Worm (Caenorhabditis elegans): ENCODE measurements around the gene Y57G11C.36.

Y57G11C.36 gene

DNA sequence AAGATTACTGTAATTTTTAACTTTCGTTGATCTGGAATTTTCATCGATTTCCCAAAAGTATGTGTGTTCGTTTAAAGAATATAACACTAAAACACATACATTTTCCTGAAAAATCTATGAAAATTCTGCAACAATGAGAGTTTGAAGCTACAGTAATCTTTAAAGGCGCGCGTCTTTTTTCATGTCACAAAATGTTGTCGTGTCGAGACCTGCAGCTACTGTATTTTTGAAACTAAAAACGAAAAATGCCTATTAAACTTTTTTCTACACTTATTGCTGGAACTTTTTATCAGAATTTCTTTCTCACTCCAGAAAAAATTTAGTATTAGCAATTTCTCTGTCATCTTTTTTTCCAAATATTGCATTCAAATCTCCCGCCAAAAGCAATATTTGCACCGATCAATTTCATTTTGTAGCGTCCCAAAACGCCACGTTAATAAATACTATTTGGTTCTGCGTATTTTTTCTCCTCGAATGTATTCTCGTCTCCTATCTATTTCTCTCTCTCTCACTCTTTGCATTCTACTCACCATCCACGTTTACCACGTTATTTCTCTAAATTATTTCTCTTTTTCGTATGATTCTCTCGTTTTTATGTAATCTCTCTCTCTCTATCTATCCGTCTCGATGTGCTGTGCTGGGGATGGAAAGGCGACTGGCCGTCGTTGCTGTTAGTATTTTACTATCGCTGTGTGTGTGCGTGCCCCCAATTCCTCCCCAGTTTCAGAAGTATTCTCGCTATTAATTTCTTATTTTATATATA lies 13.0 kb upstream of the Y57G11C.36 start, which contains the start of gene melo-1:
melo-1 (plus strand) TSS at position 658 of the 763 bp plus-strand sequence.
- TF ChIP-seq unc-55 (GFP tag; optimal IDR thresholded peaks at IDR 0.05) (peak; percentile 42), lin-11 (tag; optimal IDR thresholded peaks at IDR 0.05) (no peak), unc-42 (tag; optimal IDR thresholded peaks at IDR 0.05) (peak; percentile 51), ceh-19 (GFP tag; optimal IDR thresholded peaks at IDR 0.05) (peak; percentile 11), nfya-1 (tag; optimal IDR thresholded peaks at IDR 0.05) (peak; percentile 60)

DNA sequence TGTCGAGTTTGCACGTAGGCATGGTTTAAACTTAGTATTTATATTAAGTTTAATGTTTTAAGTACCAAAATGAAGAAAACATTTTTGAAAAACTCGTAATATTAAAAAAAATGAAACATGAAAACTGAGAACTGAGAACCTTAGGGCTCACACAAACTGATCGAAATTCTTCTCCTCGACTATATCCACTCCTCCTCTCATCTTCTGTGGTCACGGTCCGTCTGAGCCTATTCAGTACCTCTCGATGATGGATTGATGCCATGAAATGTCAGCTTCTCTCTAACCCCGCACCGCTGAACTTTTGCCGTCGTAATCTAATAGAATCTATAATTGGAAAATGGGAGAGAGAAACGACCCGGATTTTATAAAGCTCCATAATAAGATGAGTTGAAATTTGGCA lies 10.9 kb upstream of the Y57G11C.36 start, which contains the start of gene nlp-56:
nlp-56 (minus strand) TSS at position 257 of the 400 bp plus-strand sequence.
- TF ChIP-seq gmeb-2 (tag; optimal IDR thresholded peaks at IDR 0.05) (no peak), ceh-45 (GFP tag; IDR thresholded peaks at IDR 0.05) (no peak), K02D7.2 (tag; optimal IDR thresholded peaks at IDR 0.05) (no peak), ceh-19 (GFP tag; optimal IDR thresholded peaks at IDR 0.05) (no peak), ceh-48 (tag; optimal IDR thresholded peaks at IDR 0.05) (no peak), hlh-8 (tag; optimal IDR thresholded peaks at IDR 0.05) (no peak), pag-3 (tag; optimal IDR thresholded peaks at IDR 0.05; ENCODE audit: borderline replicate concordance) (no peak), fax-1 (tag; optimal IDR thresholded peaks at IDR 0.05) (no peak), hlh-13 (GFP tag; optimal IDR thresholded peaks at IDR 0.05) (no peak), dve-1 (tag; optimal IDR thresholded peaks at IDR 0.05) (no peak), nhr-11 (tag; optimal IDR thresholded peaks at IDR 0.05) (no peak), ama-1 (optimal IDR thresholded peaks at IDR 0.05) (no peak), nhr-232 (tag; optimal IDR thresholded peaks at IDR 0.05) (no peak), ets-4 (tag; optimal IDR thresholded peaks at IDR 0.05) (no peak), ceh-31 (tag; optimal IDR thresholded peaks at IDR 0.05) (no peak), lim-6 (tag; optimal IDR thresholded peaks at IDR 0.05) (no peak)

DNA sequence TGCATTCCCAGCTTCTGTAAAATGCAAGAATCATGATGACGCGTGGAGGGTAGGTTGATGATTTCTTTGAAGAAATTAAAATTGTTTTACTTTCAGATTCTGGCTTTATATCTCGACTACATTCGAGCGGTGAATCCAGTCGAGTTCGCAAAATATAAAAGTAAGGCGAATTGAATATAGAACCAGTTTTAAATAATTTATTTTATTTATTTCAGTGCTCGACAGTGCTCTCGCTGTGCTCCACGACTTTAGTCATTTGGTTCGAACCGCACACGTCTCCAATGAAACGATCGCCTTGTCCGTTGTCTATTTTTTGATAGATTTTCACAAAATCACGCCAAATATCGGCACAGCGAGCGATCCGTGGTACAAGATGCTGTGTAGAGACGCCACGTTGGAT lies 8.6 kb upstream of the Y57G11C.36 start, which contains the start of gene Y57G11C.1130:
Y57G11C.1130 (plus strand) TSS at position 301 of the 400 bp plus-strand sequence.
- TF ChIP-seq K02D7.2 (tag; optimal IDR thresholded peaks at IDR 0.05) (no peak), pha-4 (tag; optimal IDR thresholded peaks at IDR 0.05) (no peak), F13H6.1 (tag; optimal IDR thresholded peaks at IDR 0.05) (no peak), Y22D7AL.16 (tag; optimal IDR thresholded peaks at IDR 0.05) (no peak), hlh-8 (tag; optimal IDR thresholded peaks at IDR 0.05) (no peak), ama-1 (optimal IDR thresholded peaks at IDR 0.05) (no peak), unc-55 (GFP tag; optimal IDR thresholded peaks at IDR 0.05) (no peak), ceh-30 (tag; optimal IDR thresholded peaks at IDR 0.05) (no peak), pha-2 (tag; optimal IDR thresholded peaks at IDR 0.05) (no peak), zip-5 (tag; optimal IDR thresholded peaks at IDR 0.05) (no peak), ceh-22 (tag; optimal IDR thresholded peaks at IDR 0.05) (no peak), ahr-1 (tag; optimal IDR thresholded peaks at IDR 0.05) (no peak), odd-2 (tag; optimal IDR thresholded peaks at IDR 0.05) (no peak), mec-3 (tag; optimal IDR thresholded peaks at IDR 0.05; ENCODE audit: borderline replicate concordance) (no peak), sdc-2 (tag; optimal IDR thresholded peaks at IDR 0.05) (no peak), ceh-2 (tag; optimal IDR thresholded peaks at IDR 0.05) (no peak)

DNA sequence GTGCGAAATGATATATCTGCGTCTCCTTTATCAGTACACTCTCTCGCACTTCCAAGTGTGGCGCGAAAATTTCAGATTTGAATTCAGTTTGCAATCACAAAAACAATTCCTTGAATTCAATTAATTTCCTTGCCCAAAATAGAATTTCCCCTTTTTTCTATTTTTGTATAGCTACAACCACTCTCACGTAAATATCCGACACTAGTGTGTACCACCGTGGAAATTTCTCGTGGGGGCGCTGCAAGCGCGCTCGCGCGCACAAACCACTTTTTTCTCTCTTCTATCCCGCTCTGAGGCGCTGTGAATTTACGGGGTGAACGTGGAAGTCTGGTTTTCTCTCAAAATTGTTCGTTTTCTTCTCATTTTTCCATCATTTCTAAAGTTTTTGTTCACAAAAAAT lies 8.0 kb upstream of the Y57G11C.36 start, which contains the start of gene Y57G11C.8:
Y57G11C.8 (plus strand) TSS at position 301 of the 400 bp plus-strand sequence.
- TF ChIP-seq ceh-6 (GFP tag; optimal IDR thresholded peaks at IDR 0.05) (no peak), fax-1 (tag; optimal IDR thresholded peaks at IDR 0.05) (no peak), che-1 (tag; optimal IDR thresholded peaks at IDR 0.05) (no peak), ztf-16 (tag; optimal IDR thresholded peaks at IDR 0.05) (no peak), ceh-30 (tag; optimal IDR thresholded peaks at IDR 0.05) (no peak), npax-4 (tag; optimal IDR thresholded peaks at IDR 0.05) (no peak)
